Worm (Caenorhabditis elegans) whole organism, early embryonic: ENCODE measurements around the gene F10G2.1.
"Not testable (repeated sequence)": the region's sequence is repeated elsewhere in the genome, so short reads cannot be mapped to it uniquely, and the experiment has no call there.

Experiments used
- B0310.2 ChIP-seq: sonication (generic microtip); optimal IDR thresholded peaks from 2 replicates; lab custom pipeline; 2016; ENCODE audit warnings: mild to moderate bottlenecking, missing genetic modification characterization, missing compliant biosample characterization
- F13C5.2 ChIP-seq: sonication (generic microtip); optimal IDR thresholded peaks from 2 replicates; lab custom pipeline; 2017; ENCODE audit warnings: mild to moderate bottlenecking, missing genetic modification characterization, inconsistent platforms, missing compliant biosample characterization
- aly-1 ChIP-seq: sonication (generic microtip); optimal IDR thresholded peaks from 2 replicates; lab custom pipeline; 2016; ENCODE audit warnings: missing genetic modification characterization, missing compliant biosample characterization
- ama-1 ChIP-seq: fragments of 150-350 bp; optimal IDR thresholded peaks from 2 replicates; lab custom pipeline; 2014
- ceh-13 ChIP-seq: fragments of 200-800 bp; sonication (Bioruptor generic); optimal IDR thresholded peaks from 2 replicates; lab custom pipeline; 2018; ENCODE audit warnings: mild to moderate bottlenecking, missing genetic modification characterization, missing compliant biosample characterization
- ceh-36 ChIP-seq: sonication (generic microtip); optimal IDR thresholded peaks from 2 replicates; lab custom pipeline; 2016; ENCODE audit warnings: missing genetic modification characterization, inconsistent platforms, missing compliant biosample characterization
- ets-7 ChIP-seq: sonication (generic microtip); optimal IDR thresholded peaks from 2 replicates; lab custom pipeline; 2016; ENCODE audit warnings: missing genotype, missing genetic modification characterization, missing compliant biosample characterization
- flt-1 ChIP-seq: fragments of 200-800 bp; sonication (Bioruptor generic); IDR thresholded peaks from 2 replicates; pipeline ENCODE4 v1.3.6; 2022; ENCODE audit warnings: missing genetic modification characterization, missing compliant biosample characterization
- hmbx-1 ChIP-seq: sonication (generic microtip); optimal IDR thresholded peaks from 2 replicates; lab custom pipeline; 2016; ENCODE audit warnings: mild to moderate bottlenecking, missing genetic modification characterization, missing compliant biosample characterization
- hmg-4 ChIP-seq: fragments of 200-800 bp; sonication (Bioruptor generic); optimal IDR thresholded peaks from 2 replicates; lab custom pipeline; 2018; ENCODE audit warnings: mild to moderate bottlenecking, missing genetic modification characterization, missing compliant biosample characterization
- hnd-1 ChIP-seq: sonication (generic microtip); optimal IDR thresholded peaks from 2 replicates; lab custom pipeline; 2016; ENCODE audit warnings: missing genetic modification characterization, missing compliant biosample characterization
- pes-1 ChIP-seq: fragments of 200-800 bp; sonication (Bioruptor generic); IDR thresholded peaks from 2 replicates; pipeline ENCODE4 v1.3.6; 2022; ENCODE audit warnings: missing genetic modification reagents, missing genetic modification characterization, missing compliant biosample characterization
- scrt-1 ChIP-seq: fragments of 200-800 bp; sonication (Bioruptor generic); IDR thresholded peaks from 2 replicates; pipeline ENCODE4 v1.3.6; 2022; ENCODE audit warnings: missing genetic modification characterization, missing compliant biosample characterization
- sea-1 ChIP-seq: fragments of 200-800 bp; sonication (Bioruptor generic); conservative IDR thresholded peaks from 2 replicates; pipeline ENCODE4 v1.3.6; 2022; ENCODE audit warnings: missing genetic modification characterization, missing compliant biosample characterization
- tbx-11 ChIP-seq: fragments of 200-800 bp; sonication (Bioruptor generic); IDR thresholded peaks from 2 replicates; pipeline ENCODE4 v1.3.6; 2022; ENCODE audit warnings: missing genetic modification characterization, missing compliant biosample characterization
- tbx-37 ChIP-seq: fragments of 200-800 bp; sonication (Bioruptor generic); conservative IDR thresholded peaks from 2 replicates; pipeline ENCODE4 v1.3.6; 2022; ENCODE audit warnings: missing genetic modification reagents, missing genetic modification characterization, missing compliant biosample characterization
- tra-4 ChIP-seq: sonication (generic microtip); optimal IDR thresholded peaks from 2 replicates; lab custom pipeline; 2017; ENCODE audit warnings: missing genetic modification characterization, missing compliant biosample characterization

F10G2.1 gene

ce11 chrV:7341942-7342341 lies 9.6 kb downstream of the F10G2.1 start, which contains the start of the genes nhr-263 and nhr-148:
nhr-263 (minus strand) TSS chrV:7342042.
nhr-148 (plus strand) TSS chrV:7342156.
- no peak for TF ChIP-seq B0310.2 (tag; lab: Kevin White, UChicago)
- TF ChIP-seq pes-1 (GFP tag; lab: Robert Waterston, UW): no peak
- TF ChIP-seq hmbx-1 (tag; lab: Kevin White, UChicago): no peak
- TF ChIP-seq tbx-37 (GFP tag; lab: Robert Waterston, UW): no peak
- TF ChIP-seq hnd-1: no peak
- TF ChIP-seq hmg-4 (GFP tag; lab: Kevin White, UChicago): no peak
- TF ChIP-seq ama-1 (lab: Kevin White, UChicago): no peak
- TF ChIP-seq ceh-13 (GFP tag; lab: Kevin White, UChicago): no peak
- TF ChIP-seq flt-1 (GFP tag; lab: Robert Waterston, UW): no peak
- TF ChIP-seq tra-4 (tag; lab: Kevin White, UChicago): no peak
- TF ChIP-seq F13C5.2: no peak
- no peak for TF ChIP-seq ets-7 (tag; lab: Kevin White, UChicago)
- TF ChIP-seq scrt-1 (GFP tag; lab: Robert Waterston, UW): no peak
- no peak for TF ChIP-seq aly-1 (tag; lab: Kevin White, UChicago)

ce11 chrV:7343522-7343921 lies 11.2 kb downstream of the F10G2.1 start, which contains the start of gene srh-244:
srh-244 (plus strand) TSS chrV:7343822.
- TF ChIP-seq tbx-11 (GFP tag; lab: Robert Waterston, UW) (no peak), aly-1 (tag; lab: Kevin White, UChicago) (no peak)

ce11 chrV:7345494-7345893 lies 13.1 kb downstream of the F10G2.1 start, which contains the start of gene nhr-147:
nhr-147 (plus strand) TSS chrV:7345794.
- TF ChIP-seq pes-1 (GFP tag; lab: Robert Waterston, UW); ets-7 (tag; lab: Kevin White, UChicago); hmg-4 (GFP tag; lab: Kevin White, UChicago): not testable (repeated sequence)

- TF ChIP-seq ama-1 (lab: Kevin White, UChicago): no peak
- TF ChIP-seq ceh-13 (GFP tag; lab: Kevin White, UChicago): no peak
- no peak for TF ChIP-seq F13C5.2
- TF ChIP-seq hmg-4 (GFP tag; lab: Kevin White, UChicago): no peak
- no peak for TF ChIP-seq tbx-37 (GFP tag; lab: Robert Waterston, UW)
- no peak for TF ChIP-seq B0310.2 (tag; lab: Kevin White, UChicago)
- TF ChIP-seq aly-1 (tag; lab: Kevin White, UChicago): no peak
- no peak for TF ChIP-seq hnd-1
- no peak for TF ChIP-seq ceh-36
- TF ChIP-seq tbx-11 (GFP tag; lab: Robert Waterston, UW): no peak
- TF ChIP-seq sea-1: no peak
- TF ChIP-seq scrt-1 (GFP tag; lab: Robert Waterston, UW): no peak
- TF ChIP-seq pes-1 (GFP tag; lab: Robert Waterston, UW): no peak
- no peak for TF ChIP-seq tra-4 (tag; lab: Kevin White, UChicago)
- TF ChIP-seq ets-7 (tag; lab: Kevin White, UChicago): no peak
- TF ChIP-seq flt-1 (GFP tag; lab: Robert Waterston, UW): no peak
- TF ChIP-seq hmbx-1 (tag; lab: Kevin White, UChicago): no peak
These were observed 17.2 kb downstream of the F10G2.1 start, which contains the start of gene nhr-149 for ce11 chrV:7349541-7349940. nhr-149 (minus strand) TSS chrV:7349641.

- TF ChIP-seq ama-1 (lab: Kevin White, UChicago) (no peak), flt-1 (GFP tag; lab: Robert Waterston, UW) (no peak), F13C5.2 (no peak), ceh-36 (no peak)
These were observed 20.1 kb downstream of the F10G2.1 start, which contains the start of the genes srh-231 and srh-275 for ce11 chrV:7352186-7353053. srh-231 (minus strand) TSS chrV:7352236. srh-275 (plus strand) TSS chrV:7353003.

ce11 chrV:7353602-7354001 lies 21.2 kb downstream of the F10G2.1 start:
- TF ChIP-seq ceh-13 (GFP tag; lab: Kevin White, UChicago): no peak
- TF ChIP-seq scrt-1 (GFP tag; lab: Robert Waterston, UW): no peak
- TF ChIP-seq B0310.2 (tag; lab: Kevin White, UChicago): no peak
- no peak for TF ChIP-seq ets-7 (tag; lab: Kevin White, UChicago)
- no peak for TF ChIP-seq sea-1
- no peak for TF ChIP-seq pes-1 (GFP tag; lab: Robert Waterston, UW)
- no peak for TF ChIP-seq hmbx-1 (tag; lab: Kevin White, UChicago)
- no peak for TF ChIP-seq tra-4 (tag; lab: Kevin White, UChicago)
- TF ChIP-seq tbx-11 (GFP tag; lab: Robert Waterston, UW): no peak
- no peak for TF ChIP-seq hnd-1
- TF ChIP-seq ceh-36: no peak
- TF ChIP-seq F13C5.2: no peak
- TF ChIP-seq flt-1 (GFP tag; lab: Robert Waterston, UW): no peak
- TF ChIP-seq aly-1 (tag; lab: Kevin White, UChicago): no peak
- TF ChIP-seq tbx-37 (GFP tag; lab: Robert Waterston, UW): no peak
- TF ChIP-seq hmg-4 (GFP tag; lab: Kevin White, UChicago): no peak

- no peak for TF ChIP-seq hmbx-1 (tag; lab: Kevin White, UChicago)
These were observed 23.1 kb downstream of the F10G2.1 start, which contains the start of gene tag-293 for ce11 chrV:7355464-7355863. tag-293 (minus strand) TSS chrV:7355564.
